Worm (Caenorhabditis elegans): Measurements from ENCODE around the gene tag-120.

The tag-120 gene

ce11 chrV:9724021-9724671 is 14.5 kb upstream of the tag-120 start, which contains the start of gene slcr-46.3:
Gene slcr-46.3, minus strand, starts transcription at chrV:9724106.
- TF ChIP-seq elt-1 (tag; optimal IDR thresholded peaks at IDR 0.05; ENCODE audit: borderline replicate concordance, insufficient read depth) (no peak), nhr-28 (tag; optimal IDR thresholded peaks at IDR 0.05) (no peak), zip-8 (tag; optimal IDR thresholded peaks at IDR 0.05) (peak; percentile 84), nhr-76 (tag; optimal IDR thresholded peaks at IDR 0.05) (no peak), sptf-1 (tag; optimal IDR thresholded peaks at IDR 0.05) (no peak), flh-1 (GFP tag; optimal IDR thresholded peaks at IDR 0.05) (no peak), snpc-4 (tag; optimal IDR thresholded peaks at IDR 0.05) (no peak), nhr-12 (tag; optimal IDR thresholded peaks at IDR 0.05) (no peak), blmp-1 (tag; optimal IDR thresholded peaks at IDR 0.05) (no peak), nhr-2 (tag; optimal IDR thresholded peaks at IDR 0.05) (peak; percentile 64), ceh-39 (tag; optimal IDR thresholded peaks at IDR 0.05) (no peak), M03D4.4 (tag; optimal IDR thresholded peaks at IDR 0.05) (peak; percentile 34), sem-2 (GFP tag; optimal IDR thresholded peaks at IDR 0.05) (no peak), elt-3 (tag; optimal IDR thresholded peaks at IDR 0.05) (no peak), pha-4 (tag; optimal IDR thresholded peaks at IDR 0.05) (peak; percentile 43), ztf-11 (tag; optimal IDR thresholded peaks at IDR 0.05) (no peak), mep-1 (tag; optimal IDR thresholded peaks at IDR 0.05) (peak; percentile 17), ceh-43 (GFP tag; optimal IDR thresholded peaks at IDR 0.05) (no peak), lsy-2 (tag; optimal IDR thresholded peaks at IDR 0.05) (no peak), mab-5 (tag; optimal IDR thresholded peaks at IDR 0.05) (peak; percentile 6), ceh-83 (GFP tag; optimal IDR thresholded peaks at IDR 0.05) (no peak), lin-32 (GFP tag; optimal IDR thresholded peaks at IDR 0.05) (no peak), tbx-8 (GFP tag; optimal IDR thresholded peaks at IDR 0.05) (no peak), unc-62 (GFP tag; optimal IDR thresholded peaks at IDR 0.05) (peak; percentile 10), unc-120 (tag; optimal IDR thresholded peaks at IDR 0.05; ENCODE audit: poor library complexity, severe bottlenecking) (no peak), unc-39 (tag; optimal IDR thresholded peaks at IDR 0.05) (no peak), mls-2 (tag; optimal IDR thresholded peaks at IDR 0.05) (no peak), drap-1 (GFP tag; optimal IDR thresholded peaks at IDR 0.05) (no peak), hlh-1 (tag; optimal IDR thresholded peaks at IDR 0.05) (no peak), ces-1 (GFP tag; optimal IDR thresholded peaks at IDR 0.05) (no peak), lin-13 (tag; optimal IDR thresholded peaks at IDR 0.05) (no peak), bed-3 (GFP tag; optimal IDR thresholded peaks at IDR 0.05) (no peak), cnd-1 (tag; optimal IDR thresholded peaks at IDR 0.05) (no peak), ham-2 (GFP tag; optimal IDR thresholded peaks at IDR 0.05) (peak; percentile 32), nhr-237 (tag; optimal IDR thresholded peaks at IDR 0.05) (no peak)

ce11 chrV:9716397-9716796 is 6.8 kb upstream of the tag-120 start, which contains the start of gene str-188:
Gene str-188, plus strand, starts transcription at chrV:9716697.
- TF ChIP-seq pha-4 (tag; optimal IDR thresholded peaks at IDR 0.05) (no peak), hlh-1 (tag; optimal IDR thresholded peaks at IDR 0.05) (no peak), flh-1 (GFP tag; optimal IDR thresholded peaks at IDR 0.05) (no peak), mep-1 (tag; optimal IDR thresholded peaks at IDR 0.05) (no peak), unc-39 (tag; optimal IDR thresholded peaks at IDR 0.05) (no peak), elt-3 (tag; optimal IDR thresholded peaks at IDR 0.05) (no peak), nhr-12 (tag; optimal IDR thresholded peaks at IDR 0.05) (no peak), unc-62 (GFP tag; optimal IDR thresholded peaks at IDR 0.05) (no peak), lin-13 (tag; optimal IDR thresholded peaks at IDR 0.05) (no peak), bed-3 (GFP tag; optimal IDR thresholded peaks at IDR 0.05) (no peak), lsy-2 (tag; optimal IDR thresholded peaks at IDR 0.05) (no peak), unc-120 (tag; optimal IDR thresholded peaks at IDR 0.05; ENCODE audit: poor library complexity, severe bottlenecking) (no peak), nhr-28 (tag; optimal IDR thresholded peaks at IDR 0.05) (no peak), tbx-8 (GFP tag; optimal IDR thresholded peaks at IDR 0.05) (no peak), M03D4.4 (tag; optimal IDR thresholded peaks at IDR 0.05) (no peak), blmp-1 (tag; optimal IDR thresholded peaks at IDR 0.05) (no peak)

ce11 chrV:9714909-9715308 is 5.3 kb upstream of the tag-120 start, which contains the start of gene F40F9.3:
Gene F40F9.3, plus strand, starts transcription at chrV:9715209.
- TF ChIP-seq sem-2 (GFP tag; optimal IDR thresholded peaks at IDR 0.05): no peak
- no peak for TF ChIP-seq ceh-43 (GFP tag; optimal IDR thresholded peaks at IDR 0.05)
- no peak for TF ChIP-seq ceh-39 (tag; optimal IDR thresholded peaks at IDR 0.05)
- no peak for TF ChIP-seq snpc-4 (tag; optimal IDR thresholded peaks at IDR 0.05)
- no peak for TF ChIP-seq mls-2 (tag; optimal IDR thresholded peaks at IDR 0.05)
- TF ChIP-seq flh-1 (GFP tag; optimal IDR thresholded peaks at IDR 0.05): no peak
- TF ChIP-seq elt-3 (tag; optimal IDR thresholded peaks at IDR 0.05): no peak
